Worm (Caenorhabditis elegans): ENCODE data around the gene C29E4.9.
A peak's percentile ranks its signal among the peaks of the same experiment; 100 is the strongest.

Gene C29E4.9

DNA sequence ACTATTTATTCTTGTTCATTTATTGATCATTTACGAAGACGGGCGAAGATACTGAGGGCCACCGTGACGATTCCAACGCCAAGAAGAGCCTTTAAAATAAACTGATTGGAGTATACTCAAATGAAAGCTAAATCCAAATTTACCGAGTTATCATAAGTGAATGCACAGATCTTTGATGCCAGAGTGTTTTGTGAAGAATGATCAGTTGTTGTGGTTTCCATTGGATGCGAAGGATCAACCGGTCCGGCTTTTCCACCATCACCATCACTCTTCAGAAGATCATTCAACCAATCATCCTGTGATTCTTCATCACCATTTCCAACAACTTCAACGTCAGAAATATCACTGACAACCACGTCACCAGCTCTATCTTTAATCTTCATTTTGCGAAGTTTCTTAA is 20.4 kb upstream of the C29E4.9 start (continued):
- TF ChIP-seq T07F8.4 (tag; optimal IDR thresholded peaks at IDR 0.05) (no peak), attf-6 (GFP tag; IDR thresholded peaks at IDR 0.05) (0 out of 2 replicates have a peak, but pooled peaks have one; percentile 9), Y56A3A.18 (GFP tag; IDR thresholded peaks at IDR 0.05) (peak; percentile 29; the same call in 1 of the 2 replicates), ztf-3 (GFP tag; optimal IDR thresholded peaks at IDR 0.05) (peak; percentile 2), die-1 (tag; optimal IDR thresholded peaks at IDR 0.05) (peak; percentile 6), ceh-79 (tag; optimal IDR thresholded peaks at IDR 0.05) (peak; percentile 18), F52B5.7 (tag; optimal IDR thresholded peaks at IDR 0.05) (peak; percentile 79), ekl-4 (GFP tag; IDR thresholded peaks at IDR 0.05) (peak; percentile 36; the same call in 1 of the 2 replicates), ztf-6 (GFP tag; IDR thresholded peaks at IDR 0.05) (no peak), nhr-90 (tag; optimal IDR thresholded peaks at IDR 0.05) (no peak), F10E7.11 (tag; optimal IDR thresholded peaks at IDR 0.05) (no peak), lin-40 (tag; optimal IDR thresholded peaks at IDR 0.05) (no peak), F57A8.1 (GFP tag; optimal IDR thresholded peaks at IDR 0.05) (no peak), snpc-1.3 (tag; optimal IDR thresholded peaks at IDR 0.05; ENCODE audit: insufficient read depth) (no peak), C06A6.2 (GFP tag; conservative IDR thresholded peaks at IDR 0.05) (no peak), sea-2 (GFP tag; IDR thresholded peaks at IDR 0.05) (no peak), ztf-26 (tag; optimal IDR thresholded peaks at IDR 0.05) (no peak), hsf-1 (GFP tag; IDR thresholded peaks at IDR 0.05) (0 out of 2 replicates have a peak, but pooled peaks have one; percentile 32), ceh-91 (GFP tag; IDR thresholded peaks at IDR 0.05) (no peak), madf-10 (tag; optimal IDR thresholded peaks at IDR 0.05) (peak; percentile 7), F33H1.4 (GFP tag; IDR thresholded peaks at IDR 0.05) (no peak), ztf-18 (tag; optimal IDR thresholded peaks at IDR 0.05) (no peak), ceh-27 (GFP tag; optimal IDR thresholded peaks at IDR 0.05) (no peak), snpc-1.1 (tag; optimal IDR thresholded peaks at IDR 0.05; ENCODE audit: insufficient read depth) (no peak), pha-4 (tag; optimal IDR thresholded peaks at IDR 0.05) (no peak), ama-1 (optimal IDR thresholded peaks at IDR 0.05) (peak; percentile 5), ama-1 (GFP tag; optimal IDR thresholded peaks at IDR 0.05) (no peak), T26A5.8 (tag; optimal IDR thresholded peaks at IDR 0.05) (no peak), ztf-22 (GFP tag; optimal IDR thresholded peaks at IDR 0.05) (no peak), mcd-1 (GFP tag; IDR thresholded peaks at IDR 0.05) (no peak), cebp-2 (GFP tag; IDR thresholded peaks at IDR 0.05) (no peak), xnd-1 (tag; optimal IDR thresholded peaks at IDR 0.05) (no peak), ceh-40 (GFP tag; IDR thresholded peaks at IDR 0.05) (no peak), lin-35 (GFP tag; optimal IDR thresholded peaks at IDR 0.05) (no peak), hlh-26 (GFP tag; conservative IDR thresholded peaks at IDR 0.05) (no peak), unc-62 (GFP tag; optimal IDR thresholded peaks at IDR 0.05) (no peak), fkh-3 (tag; optimal IDR thresholded peaks at IDR 0.05) (no peak), lsy-27 (tag; optimal IDR thresholded peaks at IDR 0.05; ENCODE audit: borderline replicate concordance, insufficient read depth) (no peak), akir-1 (GFP tag; optimal IDR thresholded peaks at IDR 0.05) (no peak), let-607 (tag; optimal IDR thresholded peaks at IDR 0.05) (no peak), gei-17 (GFP tag; optimal IDR thresholded peaks at IDR 0.05) (no peak), Y53F4B.3 (GFP tag; IDR thresholded peaks at IDR 0.05) (no peak), hrde-1 (tag; optimal IDR thresholded peaks at IDR 0.05; ENCODE audit: borderline replicate concordance) (peak; percentile 90), Y67H2A.10 (GFP tag; conservative IDR thresholded peaks at IDR 0.05) (no peak), dpff-1 (tag; optimal IDR thresholded peaks at IDR 0.05) (no peak), bed-1 (GFP tag; IDR thresholded peaks at IDR 0.05) (no peak), ztf-28 (GFP tag; IDR thresholded peaks at IDR 0.05) (no peak), nfya-2 (GFP tag; IDR thresholded peaks at IDR 0.05) (no peak), egl-18 (GFP tag; IDR thresholded peaks at IDR 0.05) (no peak)

Measured in whole organism, young adult.